Fruit fly (Drosophila melanogaster) whole organism, embryonic: ENCODE data around the gene pnt.

Experiments
- CG11696 ChIP-seq: fragments of 200-800 bp; sonication (Bioruptor generic); IDR thresholded peaks from 2 replicates; pipeline ENCODE4 v1.3.6; 2022; ENCODE audit warnings: missing biosample characterization, missing genetic modification characterization
- CG12299 ChIP-seq: fragments of 200-800 bp; sonication (Bioruptor generic); optimal IDR thresholded peaks from 2 replicates; lab custom pipeline; 2018; ENCODE audit warnings: missing biosample characterization, mild to moderate bottlenecking, missing genetic modification characterization
- CG13424 ChIP-seq: fragments of 200-800 bp; sonication (Bioruptor generic); optimal IDR thresholded peaks from 2 replicates; lab custom pipeline; 2019; ENCODE audit warnings: missing biosample characterization, mild to moderate bottlenecking, missing genetic modification characterization, moderate library complexity
- CG14050 ChIP-seq: fragments of 200-800 bp; sonication (Bioruptor generic); IDR thresholded peaks from 3 replicates; pipeline ENCODE4 v1.3.6; 2022; ENCODE audit warnings: missing biosample characterization, missing genetic modification characterization
- CG15479 ChIP-seq: fragments of 200-800 bp; sonication (Bioruptor generic); optimal IDR thresholded peaks from 3 replicates; lab custom pipeline; 2019; ENCODE audit warnings: missing biosample characterization, mild to moderate bottlenecking, missing genetic modification characterization, moderate library complexity
- CG15514 ChIP-seq: fragments of 200-800 bp; sonication (Bioruptor generic); optimal IDR thresholded peaks from 3 replicates; lab custom pipeline; 2017; ENCODE audit warnings: missing biosample characterization, missing genetic modification characterization, mild to moderate bottlenecking, moderate library complexity, missing genetic modification reagents
- CG15601 ChIP-seq: fragments of 200-800 bp; sonication (Bioruptor generic); optimal IDR thresholded peaks from 3 replicates; lab custom pipeline; 2019; ENCODE audit warnings: missing biosample characterization, mild to moderate bottlenecking, missing genetic modification characterization, moderate library complexity
- CG1647 ChIP-seq: fragments of 200-800 bp; sonication (Bioruptor generic); optimal IDR thresholded peaks from 3 replicates; lab custom pipeline; 2016; ENCODE audit warnings: missing biosample characterization, missing genetic modification characterization
- CG17385 ChIP-seq: fragments of 200-800 bp; sonication (Bioruptor generic); optimal IDR thresholded peaks from 3 replicates; lab custom pipeline; 2018; ENCODE audit warnings: missing biosample characterization, mild to moderate bottlenecking, missing genetic modification characterization
- CG30403 ChIP-seq: fragments of 200-800 bp; sonication (Bioruptor generic); optimal IDR thresholded peaks from 3 replicates; lab custom pipeline; 2016; ENCODE audit warnings: missing biosample characterization, missing genetic modification characterization
- CG32767 ChIP-seq: fragments of 200-800 bp; sonication (Bioruptor generic); IDR thresholded peaks from 2 replicates; pipeline ENCODE4 v1.3.6; 2022; ENCODE audit warnings: missing biosample characterization, missing genetic modification characterization
- CG4282 ChIP-seq: fragments of 200-800 bp; sonication (Bioruptor generic); optimal IDR thresholded peaks from 2 replicates; lab custom pipeline; 2016; ENCODE audit warnings: missing biosample characterization, missing genetic modification characterization
- CG7556 ChIP-seq: fragments of 200-800 bp; sonication (Bioruptor generic); optimal IDR thresholded peaks from 2 replicates; lab custom pipeline; 2017; ENCODE audit warnings: missing biosample characterization, mild to moderate bottlenecking, missing genetic modification characterization
- CG8388 ChIP-seq: fragments of 200-800 bp; sonication (Bioruptor generic); optimal IDR thresholded peaks from 2 replicates; lab custom pipeline; 2019; ENCODE audit warnings: missing biosample characterization, mild to moderate bottlenecking, missing genetic modification characterization, moderate library complexity
- CG8478 ChIP-seq: fragments of >200 bp; optimal IDR thresholded peaks from 2 replicates; lab custom pipeline; 2018
- CG8924 ChIP-seq: fragments of 200-800 bp; optimal IDR thresholded peaks from 3 replicates; lab custom pipeline; 2019; ENCODE audit warnings: missing biosample characterization, mild to moderate bottlenecking, missing genetic modification characterization, moderate library complexity
- D19B ChIP-seq: fragments of 200-800 bp; sonication (Bioruptor generic); optimal IDR thresholded peaks from 2 replicates; lab custom pipeline; 2017; ENCODE audit warnings: missing biosample characterization, mild to moderate bottlenecking, missing genetic modification characterization
- Dek ChIP-seq: fragments of 200-800 bp; sonication (Bioruptor generic); optimal IDR thresholded peaks from 3 replicates; lab custom pipeline; 2019; ENCODE audit warnings: missing biosample characterization, mild to moderate bottlenecking, missing genetic modification characterization, moderate library complexity
- Dll ChIP-seq: fragments of 200-800 bp; sonication (Bioruptor generic); IDR thresholded peaks from 4 replicates; pipeline ENCODE4 v1.3.6; 2022; ENCODE audit warnings: missing biosample characterization, missing genetic modification characterization; ENCODE audit not compliant: partially characterized antibody
- Eip74EF ChIP-seq, 2 experiments: fragments of 200-800 bp in 1 of 2; fragments of >200 bp in 1 of 2; sonication (Bioruptor generic) in 1 of 2; optimal IDR thresholded peaks; 2 replicates each; lab custom pipeline; 2017 to 2019; ENCODE audit warnings: missing biosample characterization in 2 of 2, missing genetic modification characterization in 2 of 2, mild to moderate bottlenecking in 1 of 2, moderate library complexity in 1 of 2
- HHEX ChIP-seq: fragments of 200-800 bp; sonication (Bioruptor generic); optimal IDR thresholded peaks from 3 replicates; lab custom pipeline; 2017; ENCODE audit warnings: missing biosample characterization, mild to moderate bottlenecking, missing genetic modification characterization, missing genetic modification reagents
- Hr78 ChIP-seq, 2 experiments: fragments of 200-800 bp in 1 of 2; fragments of >200 bp in 1 of 2; sonication (Bioruptor generic) in 1 of 2; optimal IDR thresholded peaks; 2 replicates each; lab custom pipeline; 2017 to 2019; ENCODE audit warnings: missing biosample characterization in 2 of 2, missing genetic modification characterization in 2 of 2, mild to moderate bottlenecking in 1 of 2, moderate library complexity in 1 of 2
- Kr ChIP-seq: fragments of 200-800 bp; sonication (Bioruptor generic); optimal IDR thresholded peaks from 2 replicates; lab custom pipeline; 2017; ENCODE audit warnings: missing biosample characterization, mild to moderate bottlenecking, missing genetic modification characterization
- Med ChIP-seq: fragments of 200-800 bp; sonication (Bioruptor generic); peaks from one replicate; lab custom pipeline; 2016; ENCODE audit warnings: missing biosample characterization, missing genetic modification characterization, mild to moderate bottlenecking, inconsistent platforms, moderate library complexity
- NK7.1 ChIP-seq: fragments of 200-800 bp; sonication (Bioruptor generic); optimal IDR thresholded peaks from 3 replicates; lab custom pipeline; 2016; ENCODE audit warnings: missing biosample characterization, missing genetic modification characterization
- Oaz ChIP-seq: fragments of 200-800 bp; sonication (Bioruptor generic); IDR thresholded peaks from 2 replicates; pipeline ENCODE4 v1.3.6; 2022; ENCODE audit warnings: missing biosample characterization, missing genetic modification characterization
- Opbp ChIP-seq: fragments of 200-800 bp; sonication (Bioruptor generic); IDR thresholded peaks from 3 replicates; pipeline ENCODE4 v1.3.6; 2022; ENCODE audit warnings: missing biosample characterization, missing genetic modification characterization; ENCODE audit not compliant: partially characterized antibody
- Rx ChIP-seq: fragments of 200-800 bp; sonication (Bioruptor generic); IDR thresholded peaks from 2 replicates; pipeline ENCODE4 v1.3.6; 2022; ENCODE audit warnings: missing biosample characterization, missing genetic modification characterization
- Scr ChIP-seq: fragments of 200-800 bp; sonication (Bioruptor generic); IDR thresholded peaks from 2 replicates; pipeline ENCODE4 v1.3.6; 2022; ENCODE audit warnings: missing biosample characterization, missing genetic modification characterization; ENCODE audit not compliant: partially characterized antibody
- aop ChIP-seq: fragments of 200-800 bp; sonication (Bioruptor generic); IDR thresholded peaks from 2 replicates; pipeline ENCODE4 v1.3.6; 2022; ENCODE audit warnings: missing biosample characterization, missing genetic modification characterization
- ase ChIP-seq: fragments of 200-800 bp; sonication (Bioruptor generic); IDR thresholded peaks from 3 replicates; pipeline ENCODE4 v1.3.6; 2022; ENCODE audit warnings: missing biosample characterization, missing genetic modification characterization
- bowl ChIP-seq: fragments of 200-800 bp; sonication (Bioruptor generic); IDR thresholded peaks from 2 replicates; pipeline ENCODE4 v1.3.6; 2022; ENCODE audit warnings: missing biosample characterization, missing genetic modification characterization
- chm ChIP-seq: fragments of 200-800 bp; sonication (Bioruptor generic); IDR thresholded peaks from 2 replicates; pipeline ENCODE4 v1.3.6; 2022; ENCODE audit warnings: missing biosample characterization, missing genetic modification characterization
- ci ChIP-seq: fragments of 200-800 bp; sonication (Bioruptor generic); IDR thresholded peaks from 3 replicates; pipeline ENCODE4 v1.3.6; 2022; ENCODE audit warnings: missing biosample characterization, missing genetic modification characterization
- crc ChIP-seq: fragments of 200-800 bp; sonication (Bioruptor generic); optimal IDR thresholded peaks from 2 replicates; lab custom pipeline; 2016; ENCODE audit warnings: missing biosample characterization, missing genetic modification characterization
- crol ChIP-seq: fragments of 200-800 bp; sonication (Bioruptor generic); IDR thresholded peaks from 2 replicates; pipeline ENCODE4 v1.3.6; 2022; ENCODE audit warnings: missing biosample characterization, missing genetic modification characterization
- crp ChIP-seq, 2 experiments: fragments of 200-800 bp; sonication (Bioruptor generic); optimal IDR thresholded peaks; 2 replicates in 1 of 2; 3 replicates in 1 of 2; lab custom pipeline; 2017; ENCODE audit warnings: missing biosample characterization in 2 of 2, missing genetic modification characterization in 2 of 2, mild to moderate bottlenecking in 1 of 2, moderate library complexity in 1 of 2
- emc ChIP-seq: fragments of 200-800 bp; sonication (Bioruptor generic); optimal IDR thresholded peaks from 2 replicates; lab custom pipeline; 2016; ENCODE audit warnings: missing biosample characterization, missing genetic modification characterization
- gt ChIP-seq: fragments of 200-800 bp; sonication (Bioruptor generic); IDR thresholded peaks from 2 replicates; pipeline ENCODE4 v1.3.6; 2022; ENCODE audit warnings: missing biosample characterization, missing genetic modification characterization
- lov ChIP-seq, 2 experiments: fragments of 200-800 bp in 1 of 2; fragments of >200 bp in 1 of 2; sonication (Bioruptor generic) in 1 of 2; IDR thresholded peaks in 1 of 2; optimal IDR thresholded peaks in 1 of 2; 2 replicates in 1 of 2; 3 replicates in 1 of 2; pipeline versions ENCODE4 v1.3.6 to Lab custom; 2017 to 2022; ENCODE audit warnings: missing biosample characterization in 1 of 2, missing genetic modification characterization in 1 of 2
- nerfin-2 ChIP-seq: fragments of 200-800 bp; sonication (Bioruptor generic); IDR thresholded peaks from 2 replicates; pipeline ENCODE4 v1.3.6; 2022; ENCODE audit warnings: missing biosample characterization, missing genetic modification characterization; ENCODE audit not compliant: partially characterized antibody
- oc ChIP-seq: fragments of 200-800 bp; sonication (Bioruptor generic); optimal IDR thresholded peaks from 2 replicates; lab custom pipeline; 2018; ENCODE audit warnings: missing biosample characterization, mild to moderate bottlenecking, missing genetic modification characterization, moderate library complexity
- onecut ChIP-seq: fragments of 200-800 bp; sonication (Bioruptor generic); IDR thresholded peaks from 2 replicates; pipeline ENCODE4 v1.3.6; 2022; ENCODE audit warnings: missing biosample characterization, missing genetic modification characterization
- otp ChIP-seq: fragments of 200-800 bp; sonication (Bioruptor generic); IDR thresholded peaks from 3 replicates; pipeline ENCODE4, ENCODE4 v1.3.6; 2022; ENCODE audit warnings: missing biosample characterization, missing genetic modification characterization
- rib ChIP-seq: fragments of 200-800 bp; sonication (Bioruptor generic); IDR thresholded peaks from 2 replicates; pipeline ENCODE4 v1.3.6; 2022; ENCODE audit warnings: missing biosample characterization, missing genetic modification characterization
- row ChIP-seq: fragments of 200-800 bp; sonication (Bioruptor generic); IDR thresholded peaks from 3 replicates; pipeline ENCODE4 v1.3.6; 2022; ENCODE audit warnings: missing biosample characterization, missing genetic modification characterization
- seq ChIP-seq: fragments of 200-800 bp; sonication (Bioruptor generic); IDR thresholded peaks from 2 replicates; pipeline ENCODE4 v1.3.6; 2022; ENCODE audit warnings: missing biosample characterization, missing genetic modification characterization
- sqz ChIP-seq: fragments of 200-800 bp; sonication (Bioruptor generic); optimal IDR thresholded peaks from 3 replicates; lab custom pipeline; 2018; ENCODE audit warnings: missing biosample characterization, mild to moderate bottlenecking, missing genetic modification characterization
- tll ChIP-seq, 2 experiments: fragments of 200-800 bp in 1 of 2; fragments of >200 bp in 1 of 2; sonication (Bioruptor generic) in 1 of 2; optimal IDR thresholded peaks; 2 replicates each; lab custom pipeline; 2017 to 2019; ENCODE audit warnings: missing biosample characterization in 2 of 2, missing genetic modification characterization in 2 of 2, mild to moderate bottlenecking in 1 of 2, moderate library complexity in 1 of 2

The pnt gene

DNA sequence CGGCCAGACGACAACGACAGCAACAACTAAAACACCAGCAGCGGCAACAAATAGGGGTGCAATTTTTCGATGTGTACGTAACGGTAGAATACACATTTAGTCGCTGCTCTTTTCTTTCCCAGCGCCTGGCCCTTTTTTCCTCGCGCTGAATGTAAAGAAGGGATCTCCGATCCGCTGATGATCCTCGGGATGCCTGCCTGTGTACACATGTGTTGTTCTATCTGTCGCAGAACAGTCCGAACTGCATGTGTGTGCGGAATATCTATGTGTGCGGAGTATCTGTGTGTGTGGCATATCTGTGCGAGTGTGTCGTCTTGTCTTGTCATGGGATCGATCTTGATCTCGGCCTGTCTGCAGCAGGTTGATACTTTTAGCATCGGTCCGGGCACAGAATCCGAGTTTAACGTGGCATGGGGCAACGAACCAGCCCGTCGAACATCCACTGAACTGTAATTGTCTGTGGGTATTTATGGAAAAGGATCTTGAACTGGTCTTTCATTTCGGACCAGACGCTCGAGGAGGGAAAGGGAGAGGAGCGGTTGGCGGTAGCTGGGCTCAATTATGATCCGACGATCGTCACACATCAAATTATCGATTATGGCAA lies 2.2 kb downstream of the pnt start (continued):
- no peak for TF ChIP-seq CG30403
- TF ChIP-seq Dek (tag; lab: Kevin White, UChicago), result no peak
- TF ChIP-seq seq (GFP tag; lab: Robert Waterston, UW), result no peak
- TF ChIP-seq D19B (GFP tag; lab: Kevin White, UChicago), result no peak
- TF ChIP-seq Eip74EF (GFP tag; optimal IDR thresholded peaks at IDR 0.05; lab: Kevin White, UChicago), result no peak
- TF ChIP-seq crc (GFP tag; lab: Kevin White, UChicago), result no peak
- 0 out of 2 replicates have a peak, but pooled peaks have one; percentile 40 for TF ChIP-seq crol
- TF ChIP-seq CG15479 (GFP tag; lab: Kevin White, UChicago), result peak; percentile 96
- no peak for TF ChIP-seq ase (GFP tag; lab: Robert Waterston, UW)
- peak; percentile 31 for TF ChIP-seq Med (GFP tag; lab: Kevin White, UChicago)
- TF ChIP-seq ci, result no peak
- peak; percentile 7 for TF ChIP-seq CG8924 (tag; lab: Kevin White, UChicago)
- TF ChIP-seq Hr78 (GFP tag; optimal IDR thresholded peaks at IDR 0.05; lab: Kevin White, UChicago), result no peak
- TF ChIP-seq CG8388 (GFP tag; lab: Kevin White, UChicago), result no peak
- peak; percentile 21; the same call in 1 of the 2 replicates for TF ChIP-seq chm
- TF ChIP-seq CG13424, result no peak
- no peak for TF ChIP-seq onecut (GFP tag; lab: Robert Waterston, UW)
- no peak for TF ChIP-seq CG17385 (GFP tag; lab: Kevin White, UChicago)
- TF ChIP-seq CG15514 (GFP tag; lab: Kevin White, UChicago), result no peak
- TF ChIP-seq CG8478 (lab: Kevin White, UChicago), result peak; percentile 72
- no peak for TF ChIP-seq aop (GFP tag; lab: Robert Waterston, UW)
- no peak for TF ChIP-seq CG12299 (tag; lab: Kevin White, UChicago)
- TF ChIP-seq CG15601 (tag; lab: Kevin White, UChicago), result no peak
- TF ChIP-seq oc, result no peak
- no peak for TF ChIP-seq CG11696 (GFP tag; lab: Robert Waterston, UW)
- no peak for TF ChIP-seq rib (GFP tag; lab: Robert Waterston, UW)
- TF ChIP-seq CG14050 (GFP tag; lab: Robert Waterston, UW), result no peak
- TF ChIP-seq tll (GFP tag; optimal IDR thresholded peaks at IDR 0.05; lab: Kevin White, UChicago), result peak in 1 of 2 experiments; percentile 73
- TF ChIP-seq CG1647 (GFP tag; lab: Kevin White, UChicago), result no peak
- TF ChIP-seq row (GFP tag; lab: Robert Waterston, UW), result no peak
- TF ChIP-seq NK7.1 (GFP tag; lab: Kevin White, UChicago), result no peak
- no peak for TF ChIP-seq gt (GFP tag; lab: Robert Waterston, UW)
- TF ChIP-seq CG7556 (GFP tag; lab: Kevin White, UChicago), result no peak
- no peak for TF ChIP-seq Scr (GFP tag; lab: Robert Waterston, UW)
- no peak for TF ChIP-seq crp (GFP tag; optimal IDR thresholded peaks at IDR 0.05; lab: Kevin White, UChicago)
- TF ChIP-seq nerfin-2 (GFP tag; lab: Robert Waterston, UW), result no peak
- no peak for TF ChIP-seq otp (GFP tag; lab: Robert Waterston, UW)
- no peak for TF ChIP-seq Oaz
- no peak for TF ChIP-seq lov (optimal IDR thresholded peaks at IDR 0.05; lab: Kevin White, UChicago)
- peak; percentile 65; the same call in 1 of the 3 replicates for TF ChIP-seq lov (GFP tag; IDR thresholded peaks at IDR 0.05; lab: Robert Waterston, UW)
- TF ChIP-seq Rx, result no peak
- no peak for TF ChIP-seq sqz
- TF ChIP-seq HHEX (GFP tag; lab: Kevin White, UChicago), result no peak
- TF ChIP-seq Dll (GFP tag; lab: Robert Waterston, UW), result 0 out of 4 replicates have a peak, but pooled peaks have one; percentile 27
- no peak for TF ChIP-seq emc (GFP tag; lab: Kevin White, UChicago)
- no peak for TF ChIP-seq Opbp (GFP tag; lab: Robert Waterston, UW)
- no peak for TF ChIP-seq bowl (GFP tag; lab: Robert Waterston, UW)
- TF ChIP-seq Kr (GFP tag; lab: Kevin White, UChicago), result no peak
- TF ChIP-seq CG32767 (GFP tag; lab: Robert Waterston, UW), result no peak
- TF ChIP-seq CG4282 (GFP tag; lab: Kevin White, UChicago), result no peak
